Worm (Caenorhabditis elegans) whole organism, L4 larva: ENCODE data around the gene K10C9.7.

Source experiments
- F26F4.8 ChIP-seq: fragments of 200-800 bp; sonication (Bioruptor generic); conservative IDR thresholded peaks from 2 replicates; pipeline ENCODE4 v1.3.6; 2022; ENCODE audit warnings: missing genetic modification characterization, missing compliant biosample characterization
- Y48G9A.11 ChIP-seq: fragments of 200-800 bp; sonication (Bioruptor generic); IDR thresholded peaks from 2 replicates; pipeline ENCODE4 v1.3.6; 2022; ENCODE audit warnings: missing genetic modification reagents, missing genetic modification characterization, missing compliant biosample characterization
- ZK546.5 ChIP-seq, 2 experiments: sonication (generic microtip); optimal IDR thresholded peaks; 2 replicates each; lab custom pipeline; 2017; ENCODE audit warnings: missing biosample characterization in 2 of 2, missing genetic modification characterization in 2 of 2
- egl-27 ChIP-seq: sonication (generic microtip); optimal IDR thresholded peaks from 3 replicates; lab custom pipeline; 2017; ENCODE audit warnings: missing biosample characterization, missing genetic modification reagents, missing genetic modification characterization
- nhr-11 ChIP-seq: fragments of 150-350 bp; optimal IDR thresholded peaks from 2 replicates; lab custom pipeline; 2014; ENCODE audit warnings: missing biosample characterization, missing genetic modification characterization
- zag-1 ChIP-seq: fragments of 150-350 bp; optimal IDR thresholded peaks from 2 replicates; lab custom pipeline; 2014; ENCODE audit warnings: missing biosample characterization, missing genetic modification characterization

ce11 chrV:1047251-1047650 is 20.1 kb downstream of the K10C9.7 start:
- TF ChIP-seq zag-1 (tag; lab: Kevin White, UChicago) (no peak), Y48G9A.11 (no peak), egl-27 (tag; lab: Kevin White, UChicago) (no peak), F26F4.8 (GFP tag; lab: Robert Waterston, UW) (no peak), ZK546.5 (tag; optimal IDR thresholded peaks at IDR 0.05; lab: Kevin White, UChicago) (no peak), nhr-11 (tag; lab: Kevin White, UChicago) (no peak)
